Fruit fly (Drosophila melanogaster): ENCODE measurements around the gene ex.

The ex gene

dm6 chr2L:478749-479482 lies 47.9 kb downstream of the ex start (continued):
- no peak for TF ChIP-seq jing (GFP tag; optimal IDR thresholded peaks at IDR 0.05)
- no peak for TF ChIP-seq toy (GFP tag; IDR thresholded peaks at IDR 0.05)
- no peak for TF ChIP-seq CG6689 (GFP tag; IDR thresholded peaks at IDR 0.05)
- no peak for TF ChIP-seq CG14860 (GFP tag; IDR thresholded peaks at IDR 0.05; ENCODE audit: partially characterized antibody)
- TF ChIP-seq CG10959 (GFP tag; IDR thresholded peaks at IDR 0.05): no peak
- no peak for TF ChIP-seq CG5953 (GFP tag; IDR thresholded peaks at IDR 0.05)
- TF ChIP-seq fu2 (GFP tag; optimal IDR thresholded peaks at IDR 0.05): no peak
- TF ChIP-seq chm (GFP tag; IDR thresholded peaks at IDR 0.05): no peak
- peak; percentile 4 for TF ChIP-seq CG7839 (tag; optimal IDR thresholded peaks at IDR 0.05)
- peak; percentile 56 for TF ChIP-seq B-H2 (GFP tag; optimal IDR thresholded peaks at IDR 0.05)
- no peak for TF ChIP-seq CG5245 (GFP tag; optimal IDR thresholded peaks at IDR 0.05)
- peak; percentile 37 for TF ChIP-seq Meics (GFP tag; optimal IDR thresholded peaks at IDR 0.05)
- no peak for TF ChIP-seq ssp (GFP tag; IDR thresholded peaks at IDR 0.05)
- no peak for TF ChIP-seq CG15011 (GFP tag; optimal IDR thresholded peaks at IDR 0.05)
- no peak for TF ChIP-seq CG33213 (GFP tag; optimal IDR thresholded peaks at IDR 0.05)
- no peak for TF ChIP-seq hth (optimal IDR thresholded peaks at IDR 0.05)
- TF ChIP-seq wdn (GFP tag; IDR thresholded peaks at IDR 0.05): no peak
- no peak for TF ChIP-seq CG11456 (GFP tag; IDR thresholded peaks at IDR 0.05)
- TF ChIP-seq sc (optimal IDR thresholded peaks at IDR 0.05): no peak
- TF ChIP-seq sc (GFP tag; optimal IDR thresholded peaks at IDR 0.05): no peak
- TF ChIP-seq Sry-δ (GFP tag; optimal IDR thresholded peaks at IDR 0.05): no peak
- TF ChIP-seq Gug (GFP tag; IDR thresholded peaks at IDR 0.05): no peak
- peak; percentile 72 for TF ChIP-seq CG12769 (tag; optimal IDR thresholded peaks at IDR 0.05)
- peak; percentile 16 for TF ChIP-seq CG12219 (GFP tag; optimal IDR thresholded peaks at IDR 0.05)
- TF ChIP-seq dm (GFP tag; optimal IDR thresholded peaks at IDR 0.05): peak; percentile 77
- no peak for TF ChIP-seq HLH4C (GFP tag; IDR thresholded peaks at IDR 0.05; ENCODE audit: partially characterized antibody)
- TF ChIP-seq knrl (GFP tag; IDR thresholded peaks at IDR 0.05; ENCODE audit: partially characterized antibody): no peak
- TF ChIP-seq C15 (GFP tag; IDR thresholded peaks at IDR 0.05): no peak
- no peak for TF ChIP-seq croc (GFP tag; conservative IDR thresholded peaks at IDR 0.05)
- no peak for TF ChIP-seq CG1529 (GFP tag; optimal IDR thresholded peaks at IDR 0.05)
- no peak for TF ChIP-seq CG1602 (GFP tag; optimal IDR thresholded peaks at IDR 0.05)
- TF ChIP-seq Oaz (GFP tag; IDR thresholded peaks at IDR 0.05): no peak
- TF ChIP-seq shn (GFP tag; optimal IDR thresholded peaks at IDR 0.05): peak; percentile 40
- no peak for TF ChIP-seq CG11247 (GFP tag; IDR thresholded peaks at IDR 0.05)
- TF ChIP-seq CG11696 (GFP tag; IDR thresholded peaks at IDR 0.05): no peak
- TF ChIP-seq ase (GFP tag; IDR thresholded peaks at IDR 0.05): no peak
- no peak for TF ChIP-seq p53 (GFP tag; optimal IDR thresholded peaks at IDR 0.05)
- TF ChIP-seq nau (GFP tag; optimal IDR thresholded peaks at IDR 0.05): peak; percentile 12
- no peak for TF ChIP-seq CG42726 (GFP tag; IDR thresholded peaks at IDR 0.05; ENCODE audit: partially characterized antibody)
- no peak for TF ChIP-seq Myb (GFP tag; optimal IDR thresholded peaks at IDR 0.05)
- TF ChIP-seq Pdp1 (GFP tag; optimal IDR thresholded peaks at IDR 0.05): peak; percentile 32 to 81
- TF ChIP-seq Bdp1 (GFP tag; optimal IDR thresholded peaks at IDR 0.05): peak; percentile 1
- no peak for TF ChIP-seq CG14014 (GFP tag; IDR thresholded peaks at IDR 0.05)
- TF ChIP-seq CG3847 (GFP tag; IDR thresholded peaks at IDR 0.05): no peak
- TF ChIP-seq CG3281 (GFP tag; optimal IDR thresholded peaks at IDR 0.05): peak; percentile 5
- no peak for TF ChIP-seq HLH3B (GFP tag; IDR thresholded peaks at IDR 0.05)
- TF ChIP-seq CG2875 (GFP tag; optimal IDR thresholded peaks at IDR 0.05): peak; percentile 22
- TF ChIP-seq CG9215 (GFP tag; IDR thresholded peaks at IDR 0.05): no peak
- peak; percentile 25 for TF ChIP-seq grau (tag; optimal IDR thresholded peaks at IDR 0.05)
- no peak for TF ChIP-seq gsb (GFP tag; IDR thresholded peaks at IDR 0.05)
- peak; percentile 77 for TF ChIP-seq HmgZ (tag; optimal IDR thresholded peaks at IDR 0.05)
- TF ChIP-seq Six4 (GFP tag; optimal IDR thresholded peaks at IDR 0.05): no peak
